Worm (Caenorhabditis elegans): ENCODE results near the gene F44E7.9.

F44E7.9 gene

ce11 chrV:5790497-5791280, at the start of gene F44E7.9, which contains the start of gene nhr-142:
Gene F44E7.9 (plus strand): TSS chrV:5791230.
Gene nhr-142 (minus strand): TSS chrV:5790553.
- TF ChIP-seq ama-1 (optimal IDR thresholded peaks at IDR 0.05) (no peak), unc-30 (tag; optimal IDR thresholded peaks at IDR 0.05) (no peak), efl-3 (GFP tag; optimal IDR thresholded peaks at IDR 0.05) (no peak), ceh-8 (GFP tag; optimal IDR thresholded peaks at IDR 0.05) (peak; percentile 66), snu-23 (GFP tag; optimal IDR thresholded peaks at IDR 0.05) (peak; percentile 89), nhr-20 (tag; optimal IDR thresholded peaks at IDR 0.05) (peak; percentile 90), fkh-10 (GFP tag; optimal IDR thresholded peaks at IDR 0.05) (peak; percentile 77), hlh-17 (GFP tag; optimal IDR thresholded peaks at IDR 0.05; ENCODE audit: borderline replicate concordance) (no peak), C04F5.9 (tag; optimal IDR thresholded peaks at IDR 0.05) (peak; percentile 57), mdl-1 (tag; optimal IDR thresholded peaks at IDR 0.05) (peak in 1 of 2 experiments; percentile 55), nhr-71 (tag; optimal IDR thresholded peaks at IDR 0.05) (peak; percentile 92), blmp-1 (tag; optimal IDR thresholded peaks at IDR 0.05) (peak; percentile 52), hpl-2 (GFP tag; optimal IDR thresholded peaks at IDR 0.05) (no peak), nhr-47 (tag; optimal IDR thresholded peaks at IDR 0.05) (peak; percentile 92), isw-1 (GFP tag; IDR thresholded peaks at IDR 0.05) (peak; percentile 73), unc-62 (GFP tag; optimal IDR thresholded peaks at IDR 0.05) (no peak), mep-1 (tag; optimal IDR thresholded peaks at IDR 0.05) (peak; percentile 91), mab-9 (GFP tag; IDR thresholded peaks at IDR 0.05) (peak; percentile 55; the same call in 1 of the 2 replicates), lin-15B (tag; optimal IDR thresholded peaks at IDR 0.05) (peak; percentile 76), nhr-76 (tag; optimal IDR thresholded peaks at IDR 0.05) (no peak), fos-1 (tag; optimal IDR thresholded peaks at IDR 0.05) (peak; percentile 75), skn-1 (tag; optimal IDR thresholded peaks at IDR 0.05) (peak; percentile 68), ceh-90 (tag; optimal IDR thresholded peaks at IDR 0.05) (no peak), lin-13 (GFP tag; optimal IDR thresholded peaks at IDR 0.05) (peak; percentile 89), pqm-1 (tag; optimal IDR thresholded peaks at IDR 0.05) (no peak), dsc-1 (tag; optimal IDR thresholded peaks at IDR 0.05) (peak; percentile 79), hlh-4 (tag; optimal IDR thresholded peaks at IDR 0.05) (no peak), jun-1 (tag; optimal IDR thresholded peaks at IDR 0.05) (peak; percentile 64), efl-1 (optimal IDR thresholded peaks at IDR 0.05) (peak; percentile 85 to 88), efl-1 (GFP tag; optimal IDR thresholded peaks at IDR 0.05 in 1 of 2) (peak; percentile 76 to 98), Y116A8C.19 (tag; optimal IDR thresholded peaks at IDR 0.05; ENCODE audit: borderline replicate concordance) (no peak), sox-4 (tag; optimal IDR thresholded peaks at IDR 0.05) (peak; percentile 52), ets-5 (GFP tag; IDR thresholded peaks at IDR 0.05) (no peak), mef-2 (tag; optimal IDR thresholded peaks at IDR 0.05) (peak; percentile 51), tbx-2 (tag; optimal IDR thresholded peaks at IDR 0.05) (peak; percentile 85), sptf-1 (tag; optimal IDR thresholded peaks at IDR 0.05) (no peak), nhr-84 (tag; optimal IDR thresholded peaks at IDR 0.05) (no peak), unc-86 (tag; optimal IDR thresholded peaks at IDR 0.05) (peak; percentile 84), grh-1 (GFP tag; IDR thresholded peaks at IDR 0.05) (peak; percentile 68), nhr-85 (tag) (peak; percentile 94), lir-3 (tag; optimal IDR thresholded peaks at IDR 0.05; ENCODE audit: poor library complexity) (peak; percentile 70), F16B12.6 (tag; optimal IDR thresholded peaks at IDR 0.05) (peak; percentile 60), egl-13 (tag; optimal IDR thresholded peaks at IDR 0.05) (peak; percentile 80), swsn-7 (tag; optimal IDR thresholded peaks at IDR 0.05) (peak; percentile 84), alr-1 (tag; optimal IDR thresholded peaks at IDR 0.05; ENCODE audit: borderline replicate concordance) (no peak), zip-4 (GFP tag; optimal IDR thresholded peaks at IDR 0.05) (peak; percentile 38), xbp-1 (tag; optimal IDR thresholded peaks at IDR 0.05) (peak; percentile 87), snpc-4 (tag; optimal IDR thresholded peaks at IDR 0.05) (peak; percentile 63), lsy-2 (tag; optimal IDR thresholded peaks at IDR 0.05) (peak; percentile 82 to 90), ceh-63 (GFP tag; optimal IDR thresholded peaks at IDR 0.05) (no peak), lin-39 (tag; optimal IDR thresholded peaks at IDR 0.05) (peak; percentile 60), nhr-28 (tag; optimal IDR thresholded peaks at IDR 0.05) (no peak), lin-14 (GFP tag; optimal IDR thresholded peaks at IDR 0.05) (peak; percentile 91)
